Worm (Caenorhabditis elegans) whole organism, L3 larva: ENCODE data around the gene T12A2.3.

ENCODE experiments used
- ZK546.5 ChIP-seq: sonication (generic microtip); optimal IDR thresholded peaks from 2 replicates; lab custom pipeline; 2017; ENCODE audit warnings: missing biosample characterization, missing genetic modification characterization
- elt-3 ChIP-seq, 3 experiments: fragments of 150-350 bp in 1 of 3; sonication (generic microtip) in 2 of 3; optimal IDR thresholded peaks; 2 replicates in 2 of 3; 4 replicates in 1 of 3; lab custom pipeline; 2014 to 2017; ENCODE audit warnings: missing biosample characterization in 3 of 3, missing genetic modification characterization in 3 of 3
- fkh-10 ChIP-seq: sonication (generic microtip); optimal IDR thresholded peaks from 2 replicates; lab custom pipeline; 2017; ENCODE audit warnings: missing biosample characterization, missing genetic modification reagents, missing genetic modification characterization
- nhr-11 ChIP-seq: fragments of 150-350 bp; optimal IDR thresholded peaks from 2 replicates; lab custom pipeline; 2014; ENCODE audit warnings: missing biosample characterization, missing genetic modification characterization
- nhr-12 ChIP-seq: fragments of 150-350 bp; optimal IDR thresholded peaks from 2 replicates; lab custom pipeline; 2014; ENCODE audit warnings: missing biosample characterization, missing genetic modification characterization
- nhr-67 ChIP-seq: fragments of 150-350 bp; optimal IDR thresholded peaks from 2 replicates; lab custom pipeline; 2014; ENCODE audit warnings: missing biosample characterization, missing genetic modification characterization
- zag-1 ChIP-seq: fragments of 150-350 bp; optimal IDR thresholded peaks from 2 replicates; lab custom pipeline; 2014; ENCODE audit warnings: missing biosample characterization, missing genetic modification characterization

DNA sequence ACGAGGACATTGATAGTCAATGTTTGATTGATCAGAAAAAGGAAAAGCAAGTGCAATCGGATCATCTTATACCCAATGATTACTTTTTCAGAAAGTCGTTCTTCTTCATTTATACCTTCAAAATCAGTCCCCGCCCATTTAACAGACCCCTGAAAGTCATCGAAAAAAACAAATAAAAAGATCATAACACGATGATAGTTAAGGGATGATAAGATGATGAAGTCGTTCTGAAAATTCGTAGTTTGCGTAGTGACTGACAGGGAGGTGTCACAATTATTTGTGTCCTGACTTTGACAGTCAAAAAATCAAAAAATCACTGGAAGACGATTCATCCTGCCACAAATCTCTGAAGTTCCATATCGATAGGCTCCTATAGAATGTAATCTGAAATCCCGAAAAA is 46.1 kb upstream of the T12A2.3 start, which contains the start of gene ugt-66:
- TF ChIP-seq nhr-11 (tag; lab: Kevin White, UChicago) (no peak), nhr-67 (no peak), elt-3 (tag; optimal IDR thresholded peaks at IDR 0.05; lab: Kevin White, UChicago) (no peak), nhr-12 (tag; lab: Kevin White, UChicago) (no peak), zag-1 (tag; lab: Kevin White, UChicago) (no peak), ZK546.5 (tag; lab: Kevin White, UChicago) (no peak), fkh-10 (GFP tag; lab: Kevin White, UChicago) (no peak)
